Worm (Caenorhabditis elegans) whole organism, midembryonic: ENCODE results near the gene K02A6.3.
A peak's percentile ranks its signal among the peaks of the same experiment; 100 is the strongest.

Experiments used
- flt-1 ChIP-seq: fragments of 200-800 bp; sonication (Bioruptor generic); IDR thresholded peaks from 2 replicates; pipeline ENCODE4 v1.3.6; 2022; ENCODE audit warnings: missing genetic modification characterization, missing compliant biosample characterization
- ref-1 ChIP-seq: fragments of 200-800 bp; sonication (Bioruptor generic); conservative IDR thresholded peaks from 2 replicates; pipeline ENCODE4 v1.3.6; 2022; ENCODE audit warnings: missing genetic modification reagents, missing genetic modification characterization, missing compliant biosample characterization
- ztf-23 ChIP-seq: fragments of 200-800 bp; sonication (Bioruptor generic); IDR thresholded peaks from 2 replicates; pipeline ENCODE4 v1.3.6; 2022; ENCODE audit warnings: missing genetic modification reagents, missing genetic modification characterization, missing compliant biosample characterization
- ztf-29 ChIP-seq: fragments of 200-800 bp; sonication (Bioruptor generic); IDR thresholded peaks from 2 replicates; pipeline ENCODE4 v1.3.6; 2022; ENCODE audit warnings: missing genetic modification reagents, missing genetic modification characterization, missing compliant biosample characterization

DNA sequence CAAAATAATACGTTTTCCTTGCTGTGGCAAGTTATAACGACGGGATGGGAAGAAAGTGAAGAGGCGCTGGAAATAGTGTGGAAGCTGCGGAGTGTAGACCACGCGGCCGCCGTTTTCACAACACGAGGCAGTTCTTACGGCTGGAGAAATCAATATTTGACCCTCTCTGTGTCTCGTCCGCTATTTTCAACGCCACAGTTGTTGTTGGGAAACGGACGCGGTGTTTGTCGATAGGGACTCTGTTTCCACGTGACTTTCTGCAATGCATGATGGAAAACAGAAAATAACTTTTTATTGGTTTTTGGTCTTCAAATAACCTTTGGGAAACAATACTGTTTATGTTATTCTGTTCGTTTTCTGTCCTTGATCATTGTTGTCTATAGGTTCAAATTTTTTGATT, at the start of gene K02A6.3:
- TF ChIP-seq ref-1 (GFP tag; lab: Robert Waterston, UW) (no peak), flt-1 (GFP tag; lab: Robert Waterston, UW) (0 out of 2 replicates have a peak, but pooled peaks have one; percentile 36), ztf-29 (GFP tag; lab: Robert Waterston, UW) (no peak), ztf-23 (GFP tag; lab: Robert Waterston, UW) (no peak)
